Fruit fly (Drosophila melanogaster) whole organism: ENCODE results near the gene CG1208.

Source experiments
- Dll ChIP-seq: fragments of >200 bp; optimal IDR thresholded peaks from 2 replicates; lab custom pipeline; 2017
- EcR ChIP-seq, 2 experiments: fragments of >200 bp; optimal IDR thresholded peaks; 2 replicates each; lab custom pipeline; 2017; ENCODE audit warnings: missing biosample characterization in 2 of 2, missing genetic modification characterization in 2 of 2, missing genetic modification reagents in 2 of 2
- pan ChIP-seq: fragments of >200 bp; optimal IDR thresholded peaks from 2 replicates; lab custom pipeline; 2017
- usp ChIP-seq: fragments of >200 bp; optimal IDR thresholded peaks from 2 replicates; lab custom pipeline; 2017; ENCODE audit warnings: missing biosample characterization, missing genetic modification characterization, mixed read lengths

DNA sequence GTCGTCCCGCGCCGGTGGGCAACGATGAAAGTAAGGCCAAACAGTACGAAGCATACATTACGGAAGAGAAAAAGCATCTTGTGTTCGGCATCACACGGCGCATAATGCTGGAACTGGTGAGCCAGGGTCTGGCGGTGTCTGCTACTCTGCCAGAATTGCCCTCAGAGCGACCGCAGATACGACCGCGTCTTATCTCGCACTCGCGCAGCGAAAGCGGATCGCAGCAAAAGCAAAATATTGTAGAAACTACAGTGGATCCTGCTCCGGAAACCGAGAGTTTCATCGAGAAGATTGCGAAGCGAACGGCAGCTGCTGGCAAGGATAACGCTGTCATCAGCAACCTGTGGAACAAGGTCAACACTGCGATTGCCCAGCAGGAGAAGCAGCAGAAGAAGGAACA lies 33.7 kb upstream of the CG1208 start:
- TF ChIP-seq Dll (lab: Kevin White, UChicago): no peak
- no peak for TF ChIP-seq pan (lab: Kevin White, UChicago)
- no peak for TF ChIP-seq usp
- no peak for TF ChIP-seq EcR (GFP tag; optimal IDR thresholded peaks at IDR 0.05; lab: Kevin White, UChicago)
